Worm (Caenorhabditis elegans) whole organism, L1 larva: ENCODE data around the gene fbxa-50.

Experiments used
- C04F5.9 ChIP-seq: sonication (generic microtip); optimal IDR thresholded peaks from 2 replicates; lab custom pipeline; 2016; ENCODE audit warnings: missing genetic modification characterization, missing compliant biosample characterization
- C16A3.4 ChIP-seq: fragments of 150-350 bp; optimal IDR thresholded peaks from 2 replicates; lab custom pipeline; 2014; ENCODE audit warnings: missing biosample characterization, missing genetic modification characterization
- C34B4.2 ChIP-seq: sonication (generic microtip); optimal IDR thresholded peaks from 2 replicates; lab custom pipeline; 2017; ENCODE audit warnings: mild to moderate bottlenecking, missing genetic modification characterization, missing compliant biosample characterization
- F16B12.6 ChIP-seq: fragments of 150-350 bp; optimal IDR thresholded peaks from 2 replicates; lab custom pipeline; 2014; ENCODE audit warnings: missing biosample characterization, missing genetic modification characterization
- blmp-1 ChIP-seq: fragments of 150-350 bp; optimal IDR thresholded peaks from 2 replicates; lab custom pipeline; 2014; ENCODE audit warnings: missing biosample characterization, missing genetic modification characterization
- ceh-63 ChIP-seq: fragments of 200-800 bp; sonication (Bioruptor generic); optimal IDR thresholded peaks from 2 replicates; lab custom pipeline; 2018; ENCODE audit warnings: mild to moderate bottlenecking, missing genetic modification characterization, missing compliant biosample characterization
- ceh-8 ChIP-seq: fragments of 200-800 bp; sonication (Bioruptor generic); optimal IDR thresholded peaks from 2 replicates; lab custom pipeline; 2018; ENCODE audit warnings: mild to moderate bottlenecking, missing genetic modification characterization, moderate library complexity, missing compliant biosample characterization
- ceh-90 ChIP-seq: sonication (generic microtip); optimal IDR thresholded peaks from 2 replicates; lab custom pipeline; 2016; ENCODE audit warnings: missing genetic modification characterization, missing compliant biosample characterization
- ces-1 ChIP-seq: fragments of 150-350 bp; optimal IDR thresholded peaks from 2 replicates; lab custom pipeline; 2014; ENCODE audit warnings: missing biosample characterization, missing genetic modification reagents, missing genetic modification characterization
- dpl-1 ChIP-seq, 3 experiments: fragments of 150-350 bp in 2 of 3; sonication (generic microtip) in 1 of 3; optimal IDR thresholded peaks; 2 replicates each; lab custom pipeline; 2014 to 2017; ENCODE audit warnings: missing biosample characterization in 3 of 3, missing genetic modification characterization in 3 of 3, missing genetic modification reagents in 3 of 3
- efl-1 ChIP-seq, 4 experiments: fragments of 150-350 bp; optimal IDR thresholded peaks in 3 of 4; peaks in 1 of 4; 1 replicate in 1 of 4; 2 replicates in 3 of 4; lab custom pipeline; 2014; ENCODE audit warnings: missing biosample characterization in 2 of 4, missing genetic modification characterization in 2 of 4, missing genetic modification reagents in 2 of 4
- egl-13 ChIP-seq: sonication (generic microtip); optimal IDR thresholded peaks from 2 replicates; lab custom pipeline; 2016; ENCODE audit warnings: missing genotype, missing genetic modification reagents, missing genetic modification characterization, missing compliant biosample characterization
- egl-27 ChIP-seq, 2 experiments: fragments of 150-350 bp in 1 of 2; sonication (generic microtip); optimal IDR thresholded peaks; 3 replicates each; lab custom pipeline; 2017 to 2018; ENCODE audit warnings: missing biosample characterization in 2 of 2, missing genetic modification characterization in 2 of 2, missing genetic modification reagents in 2 of 2
- elt-2 ChIP-seq: sonication (generic microtip); optimal IDR thresholded peaks from 2 replicates; lab custom pipeline; 2016; ENCODE audit warnings: missing genetic modification characterization, mild to moderate bottlenecking, inconsistent platforms, missing compliant biosample characterization, missing genetic modification reagents
- elt-3 ChIP-seq, 6 experiments: fragments of 150-350 bp in 1 of 6; sonication (generic microtip); optimal IDR thresholded peaks; 2 replicates each; lab custom pipeline; 2017 to 2018; ENCODE audit warnings: missing biosample characterization in 6 of 6, missing genetic modification characterization in 6 of 6, inconsistent platforms in 1 of 6
- ets-5 ChIP-seq: fragments of 200-800 bp; sonication (Bioruptor generic); IDR thresholded peaks from 2 replicates; pipeline ENCODE4 v1.3.6; 2022; ENCODE audit warnings: missing genetic modification characterization, missing compliant biosample characterization
- fos-1 ChIP-seq: fragments of 150-350 bp; optimal IDR thresholded peaks from 2 replicates; lab custom pipeline; 2014; ENCODE audit warnings: missing biosample characterization, missing genetic modification characterization
- grh-1 ChIP-seq: fragments of 200-800 bp; sonication (Bioruptor generic); IDR thresholded peaks from 2 replicates; pipeline ENCODE4 v1.3.6; 2022; ENCODE audit warnings: missing genetic modification reagents, missing genetic modification characterization, missing compliant biosample characterization
- hlh-4 ChIP-seq: sonication (generic microtip); optimal IDR thresholded peaks from 2 replicates; lab custom pipeline; 2016; ENCODE audit warnings: mild to moderate bottlenecking, missing genetic modification characterization, missing compliant biosample characterization
- irx-1 ChIP-seq: sonication (generic microtip); optimal IDR thresholded peaks from 2 replicates; lab custom pipeline; 2016; ENCODE audit warnings: missing genetic modification characterization, missing compliant biosample characterization
- isw-1 ChIP-seq: fragments of 200-800 bp; sonication (Bioruptor generic); IDR thresholded peaks from 2 replicates; pipeline ENCODE4 v1.3.6; 2022; ENCODE audit warnings: missing genetic modification characterization, missing compliant biosample characterization
- mef-2 ChIP-seq: fragments of 150-350 bp; optimal IDR thresholded peaks from 2 replicates; lab custom pipeline; 2014; ENCODE audit warnings: missing biosample characterization, missing genetic modification characterization
- nhr-11 ChIP-seq: fragments of 150-350 bp; optimal IDR thresholded peaks from 2 replicates; lab custom pipeline; 2014; ENCODE audit warnings: missing biosample characterization, missing genetic modification characterization
- nhr-19 ChIP-seq: fragments of 200-800 bp; sonication (Bioruptor generic); conservative IDR thresholded peaks from 2 replicates; pipeline ENCODE4 v1.3.6; 2022; ENCODE audit warnings: missing genetic modification characterization, missing compliant biosample characterization
- nhr-237 ChIP-seq: fragments of 150-350 bp; optimal IDR thresholded peaks from 2 replicates; lab custom pipeline; 2014; ENCODE audit warnings: missing biosample characterization, missing genetic modification characterization
- nhr-28 ChIP-seq: fragments of 150-350 bp; optimal IDR thresholded peaks from 2 replicates; lab custom pipeline; 2014; ENCODE audit warnings: missing biosample characterization, missing genetic modification characterization
- nhr-47 ChIP-seq: sonication (generic microtip); optimal IDR thresholded peaks from 2 replicates; lab custom pipeline; 2016; ENCODE audit warnings: mild to moderate bottlenecking, missing genetic modification characterization, moderate library complexity, missing compliant biosample characterization
- nhr-84 ChIP-seq: sonication (generic microtip); optimal IDR thresholded peaks from 2 replicates; lab custom pipeline; 2017; ENCODE audit warnings: missing biosample characterization, missing genetic modification characterization
- pag-3 ChIP-seq: sonication (generic microtip); optimal IDR thresholded peaks from 2 replicates; lab custom pipeline; 2017; ENCODE audit warnings: missing genetic modification characterization, mild to moderate bottlenecking, missing compliant biosample characterization, antibody characterized with exemption, borderline replicate concordance; ENCODE audit not compliant: insufficient read depth
- rnt-1 ChIP-seq: sonication (generic microtip); optimal IDR thresholded peaks from 2 replicates; lab custom pipeline; 2016; ENCODE audit warnings: mild to moderate bottlenecking, missing genetic modification characterization, moderate library complexity, missing compliant biosample characterization
- snpc-4 ChIP-seq: fragments of 150-350 bp; optimal IDR thresholded peaks from 2 replicates; lab custom pipeline; 2014; ENCODE audit warnings: missing biosample characterization, missing genetic modification characterization
- snu-23 ChIP-seq: sonication (generic microtip); optimal IDR thresholded peaks from 2 replicates; lab custom pipeline; 2016; ENCODE audit warnings: missing genetic modification characterization, missing compliant biosample characterization
- tlp-1 ChIP-seq: fragments of 150-350 bp; optimal IDR thresholded peaks from 2 replicates; lab custom pipeline; 2014; ENCODE audit warnings: missing biosample characterization, missing genetic modification characterization
- unc-30 ChIP-seq: sonication (generic microtip); optimal IDR thresholded peaks from 2 replicates; lab custom pipeline; 2017; ENCODE audit warnings: missing biosample characterization, missing genetic modification characterization
- vab-15 ChIP-seq: sonication (generic microtip); optimal IDR thresholded peaks from 2 replicates; lab custom pipeline; 2017; ENCODE audit warnings: missing genotype, mild to moderate bottlenecking, missing genetic modification characterization, missing compliant biosample characterization
- zag-1 ChIP-seq: fragments of 150-350 bp; optimal IDR thresholded peaks from 2 replicates; lab custom pipeline; 2014; ENCODE audit warnings: missing biosample characterization, missing genetic modification characterization

Gene fbxa-50

DNA sequence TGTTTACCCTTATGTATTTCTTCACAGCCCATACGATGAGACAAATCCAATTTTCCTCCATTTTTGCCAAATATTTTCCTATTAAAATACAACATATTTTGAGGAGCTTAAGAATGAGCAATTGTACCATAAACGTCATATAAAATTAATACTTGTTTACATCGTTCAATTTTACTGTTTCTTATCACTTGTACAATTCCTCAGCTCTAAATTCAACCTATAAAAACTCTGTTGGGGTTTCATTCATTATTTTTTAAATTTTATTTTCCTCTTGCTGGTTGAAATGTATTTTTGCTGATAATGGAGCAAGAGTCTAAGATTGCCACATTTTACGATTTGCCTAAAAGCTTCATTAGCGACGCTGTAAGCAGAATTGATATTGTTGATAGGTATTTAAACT lies 15.1 kb upstream of the fbxa-50 start, which contains the start of gene fbxa-75:
Gene fbxa-75, plus strand, starts transcription at position 301 of the 400 bp plus-strand sequence.
- TF ChIP-seq ets-5 (no peak), hlh-4 (tag; lab: Kevin White, UChicago) (no peak), snu-23 (GFP tag; lab: Kevin White, UChicago) (no peak), egl-13 (tag; lab: Kevin White, UChicago) (no peak), grh-1 (GFP tag; lab: Robert Waterston, UW) (no peak), C16A3.4 (tag; lab: Kevin White, UChicago) (no peak), nhr-11 (tag; lab: Kevin White, UChicago) (no peak), elt-2 (tag; lab: Kevin White, UChicago) (no peak), isw-1 (GFP tag; lab: Robert Waterston, UW) (no peak), nhr-47 (tag; lab: Kevin White, UChicago) (no peak), ceh-8 (GFP tag; lab: Kevin White, UChicago) (no peak), snpc-4 (tag; lab: Kevin White, UChicago) (no peak), nhr-237 (tag; lab: Kevin White, UChicago) (no peak), F16B12.6 (tag; lab: Kevin White, UChicago) (no peak), ces-1 (GFP tag; lab: Kevin White, UChicago) (no peak), dpl-1 (GFP tag; optimal IDR thresholded peaks at IDR 0.05; lab: Kevin White, UChicago) (no peak), pag-3 (tag; lab: Kevin White, UChicago) (no peak), nhr-84 (tag; lab: Kevin White, UChicago) (no peak), nhr-28 (no peak), nhr-19 (GFP tag; lab: Robert Waterston, UW) (no peak)

ce11 chrIII:1297604-1298003 lies 9.3 kb upstream of the fbxa-50 start, which contains the start of gene fbxa-28:
fbxa-28 (plus strand) TSS chrIII:1297904.
- no peak for TF ChIP-seq pag-3 (tag; lab: Kevin White, UChicago)
- no peak for TF ChIP-seq snpc-4 (tag; lab: Kevin White, UChicago)
- no peak for TF ChIP-seq zag-1 (tag; lab: Kevin White, UChicago)
- no peak for TF ChIP-seq vab-15 (tag; lab: Kevin White, UChicago)
- no peak for TF ChIP-seq tlp-1 (tag; lab: Kevin White, UChicago)
- no peak for TF ChIP-seq ceh-63 (GFP tag; lab: Kevin White, UChicago)
- no peak for TF ChIP-seq mef-2 (tag; lab: Kevin White, UChicago)
- no peak for TF ChIP-seq C04F5.9 (tag; lab: Kevin White, UChicago)
- no peak for TF ChIP-seq fos-1 (tag; lab: Kevin White, UChicago)
- no peak for TF ChIP-seq ces-1 (GFP tag; lab: Kevin White, UChicago)
- TF ChIP-seq ceh-8 (GFP tag; lab: Kevin White, UChicago) = no peak
- no peak for TF ChIP-seq C34B4.2 (tag; lab: Kevin White, UChicago)
- no peak for TF ChIP-seq ceh-90 (tag; lab: Kevin White, UChicago)
- no peak for TF ChIP-seq unc-30 (tag; lab: Kevin White, UChicago)
- TF ChIP-seq egl-27 (tag; optimal IDR thresholded peaks at IDR 0.05; lab: Kevin White, UChicago) = no peak
- no peak for TF ChIP-seq rnt-1 (tag; lab: Kevin White, UChicago)
- TF ChIP-seq blmp-1 (tag; lab: Kevin White, UChicago) = no peak

- TF ChIP-seq efl-1 (optimal IDR thresholded peaks at IDR 0.05; lab: Kevin White, UChicago) = no peak
- TF ChIP-seq efl-1 (GFP tag; optimal IDR thresholded peaks at IDR 0.05 in 1 of 2; lab: Kevin White, UChicago) = peak in 1 of 2 experiments; percentile 19
- TF ChIP-seq elt-2 (tag; lab: Kevin White, UChicago) = peak; percentile 82
- TF ChIP-seq elt-3 (tag; optimal IDR thresholded peaks at IDR 0.05; lab: Kevin White, UChicago) = peak in 2 of 6 experiments; percentile 13
- no peak for TF ChIP-seq vab-15 (tag; lab: Kevin White, UChicago)
- no peak for TF ChIP-seq irx-1 (tag; lab: Kevin White, UChicago)
These were observed 6.9 kb upstream of the fbxa-50 start, which contains the start of gene fbxa-35 for ce11 chrIII:1295149-1295716. fbxa-35 (plus strand) TSS chrIII:1295666.
